Worm (Caenorhabditis elegans) whole organism, midembryonic: ENCODE measurements around the gene chil-13.

Experiments used
- cog-1 ChIP-seq: sonication (generic microtip); optimal IDR thresholded peaks from 2 replicates; lab custom pipeline; 2016; ENCODE audit warnings: missing genetic modification characterization, missing compliant biosample characterization
- flt-1 ChIP-seq: fragments of 200-800 bp; sonication (Bioruptor generic); IDR thresholded peaks from 2 replicates; pipeline ENCODE4 v1.3.6; 2022; ENCODE audit warnings: missing genetic modification characterization, missing compliant biosample characterization
- med-1 ChIP-seq: sonication (generic microtip); optimal IDR thresholded peaks from 2 replicates; lab custom pipeline; 2017; ENCODE audit warnings: missing genetic modification characterization, mild to moderate bottlenecking, missing compliant biosample characterization, antibody characterized with exemption, missing genetic modification reagents; ENCODE audit not compliant: insufficient read depth

ce11 chrII:9483342-9483741, 45.2 kb upstream of the chil-13 start:
- TF ChIP-seq flt-1 (GFP tag; lab: Robert Waterston, UW): no peak
- no peak for TF ChIP-seq med-1
- no peak for TF ChIP-seq cog-1
